Worm (Caenorhabditis elegans) whole organism, late embryonic: ENCODE measurements around the gene ard-1.

Experiments used
- C08G9.2 ChIP-seq: sonication (generic microtip); optimal IDR thresholded peaks from 2 replicates; lab custom pipeline; 2016; ENCODE audit warnings: mild to moderate bottlenecking, missing genetic modification characterization, moderate library complexity, missing compliant biosample characterization
- C38D4.7 ChIP-seq: fragments of 200-800 bp; sonication (Bioruptor generic); optimal IDR thresholded peaks from 2 replicates; lab custom pipeline; 2018; ENCODE audit warnings: mild to moderate bottlenecking, missing genetic modification characterization, moderate library complexity, missing compliant biosample characterization
- F13H6.1 ChIP-seq: sonication (generic microtip); optimal IDR thresholded peaks from 2 replicates; lab custom pipeline; 2016; ENCODE audit warnings: missing genetic modification characterization, missing compliant biosample characterization
- K09A11.1 ChIP-seq: sonication (generic microtip); optimal IDR thresholded peaks from 2 replicates; lab custom pipeline; 2017; ENCODE audit warnings: antibody characterized with exemption, mild to moderate bottlenecking, missing genetic modification characterization, missing compliant biosample characterization; ENCODE audit not compliant: insufficient read depth
- T23F11.4 ChIP-seq: fragments of 200-800 bp; sonication (Bioruptor generic); optimal IDR thresholded peaks from 2 replicates; lab custom pipeline; 2018; ENCODE audit warnings: mild to moderate bottlenecking, missing genetic modification characterization, missing compliant biosample characterization
- Y22D7AL.16 ChIP-seq: sonication (generic microtip); optimal IDR thresholded peaks from 2 replicates; lab custom pipeline; 2016; ENCODE audit warnings: missing genetic modification characterization, missing compliant biosample characterization
- ahr-1 ChIP-seq: sonication (generic microtip); optimal IDR thresholded peaks from 2 replicates; lab custom pipeline; 2016; ENCODE audit warnings: missing genetic modification characterization, missing compliant biosample characterization
- ceh-18 ChIP-seq: sonication (generic microtip); optimal IDR thresholded peaks from 2 replicates; lab custom pipeline; 2016; ENCODE audit warnings: missing genetic modification characterization, missing compliant biosample characterization
- ceh-19 ChIP-seq: fragments of 200-800 bp; sonication (Bioruptor generic); optimal IDR thresholded peaks from 2 replicates; lab custom pipeline; 2018; ENCODE audit warnings: mild to moderate bottlenecking, missing genetic modification characterization, missing compliant biosample characterization
- ceh-22 ChIP-seq: sonication (generic microtip); optimal IDR thresholded peaks from 2 replicates; lab custom pipeline; 2017; ENCODE audit warnings: missing biosample characterization, missing genetic modification characterization
- ceh-31 ChIP-seq: sonication (generic microtip); optimal IDR thresholded peaks from 2 replicates; lab custom pipeline; 2016; ENCODE audit warnings: missing genetic modification characterization, missing compliant biosample characterization
- ceh-34 ChIP-seq: sonication (generic microtip); optimal IDR thresholded peaks from 2 replicates; lab custom pipeline; 2016; ENCODE audit warnings: mild to moderate bottlenecking, missing genetic modification characterization, missing compliant biosample characterization
- ceh-48 ChIP-seq: sonication (generic microtip); optimal IDR thresholded peaks from 2 replicates; lab custom pipeline; 2016; ENCODE audit warnings: missing genetic modification characterization, inconsistent platforms, missing compliant biosample characterization
- ceh-6 ChIP-seq: fragments of 200-800 bp; sonication (Bioruptor generic); optimal IDR thresholded peaks from 2 replicates; lab custom pipeline; 2018; ENCODE audit warnings: mild to moderate bottlenecking, missing genetic modification characterization, missing compliant biosample characterization
- ceh-9 ChIP-seq: sonication (generic microtip); optimal IDR thresholded peaks from 2 replicates; lab custom pipeline; 2016; ENCODE audit warnings: mild to moderate bottlenecking, missing genetic modification characterization, inconsistent platforms, missing compliant biosample characterization
- che-1 ChIP-seq: sonication (generic microtip); optimal IDR thresholded peaks from 2 replicates; lab custom pipeline; 2016; ENCODE audit warnings: mild to moderate bottlenecking, missing genetic modification characterization, missing compliant biosample characterization
- dmd-4 ChIP-seq: sonication (generic microtip); optimal IDR thresholded peaks from 2 replicates; lab custom pipeline; 2016; ENCODE audit warnings: borderline replicate concordance, missing genetic modification characterization, missing compliant biosample characterization
- elt-4 ChIP-seq: sonication (generic microtip); optimal IDR thresholded peaks from 2 replicates; lab custom pipeline; 2016; ENCODE audit warnings: missing genetic modification characterization, missing compliant biosample characterization
- ets-4 ChIP-seq: sonication (generic microtip); optimal IDR thresholded peaks from 2 replicates; lab custom pipeline; 2016; ENCODE audit warnings: missing genetic modification characterization, missing compliant biosample characterization
- fax-1 ChIP-seq: sonication (generic microtip); optimal IDR thresholded peaks from 2 replicates; lab custom pipeline; 2016; ENCODE audit warnings: missing genotype, missing genetic modification characterization, missing compliant biosample characterization
- fkh-10 ChIP-seq: fragments of 150-350 bp; optimal IDR thresholded peaks from 2 replicates; lab custom pipeline; 2014; ENCODE audit warnings: missing biosample characterization, missing genetic modification reagents, missing genetic modification characterization
- fkh-6 ChIP-seq: sonication (generic microtip); optimal IDR thresholded peaks from 2 replicates; lab custom pipeline; 2016; ENCODE audit warnings: missing genetic modification characterization, missing compliant biosample characterization
- hlh-15 ChIP-seq: sonication (generic microtip); optimal IDR thresholded peaks from 2 replicates; lab custom pipeline; 2016; ENCODE audit warnings: missing genetic modification characterization, missing compliant biosample characterization
- hlh-30 ChIP-seq: sonication (generic microtip); optimal IDR thresholded peaks from 2 replicates; lab custom pipeline; 2017; ENCODE audit warnings: antibody characterized with exemption, missing genetic modification characterization, missing compliant biosample characterization; ENCODE audit not compliant: insufficient read depth
- hlh-6 ChIP-seq: sonication (generic microtip); optimal IDR thresholded peaks from 2 replicates; lab custom pipeline; 2016; ENCODE audit warnings: missing genotype, missing genetic modification characterization, missing compliant biosample characterization
- lim-6 ChIP-seq: sonication (generic microtip); optimal IDR thresholded peaks from 2 replicates; lab custom pipeline; 2016; ENCODE audit warnings: missing genetic modification characterization, missing compliant biosample characterization
- mec-3 ChIP-seq: sonication (generic microtip); optimal IDR thresholded peaks from 2 replicates; lab custom pipeline; 2016; ENCODE audit warnings: borderline replicate concordance, missing genetic modification characterization, missing compliant biosample characterization
- nhr-11 ChIP-seq: fragments of 150-350 bp; optimal IDR thresholded peaks from 2 replicates; lab custom pipeline; 2014; ENCODE audit warnings: missing biosample characterization, missing genetic modification characterization
- nhr-232 ChIP-seq: sonication (generic microtip); optimal IDR thresholded peaks from 2 replicates; lab custom pipeline; 2016; ENCODE audit warnings: missing genetic modification characterization, missing compliant biosample characterization
- pat-9 ChIP-seq: fragments of 200-800 bp; sonication (Bioruptor generic); optimal IDR thresholded peaks from 2 replicates; lab custom pipeline; 2018; ENCODE audit warnings: mild to moderate bottlenecking, missing genetic modification characterization, moderate library complexity, missing compliant biosample characterization
- pha-2 ChIP-seq: sonication (generic microtip); optimal IDR thresholded peaks from 2 replicates; lab custom pipeline; 2017; ENCODE audit warnings: mild to moderate bottlenecking, missing genetic modification characterization, missing compliant biosample characterization
- pqm-1 ChIP-seq: sonication (generic microtip); optimal IDR thresholded peaks from 2 replicates; lab custom pipeline; 2016; ENCODE audit warnings: missing genetic modification characterization, missing compliant biosample characterization
- pros-1 ChIP-seq: fragments of 150-350 bp; optimal IDR thresholded peaks from 2 replicates; lab custom pipeline; 2014; ENCODE audit warnings: missing biosample characterization, missing genetic modification reagents, missing genetic modification characterization
- sox-2 ChIP-seq: fragments of 200-800 bp; sonication (Bioruptor generic); IDR thresholded peaks from 2 replicates; pipeline ENCODE4 v1.3.6; 2022; ENCODE audit warnings: missing genetic modification reagents, missing genetic modification characterization, missing compliant biosample characterization
- sox-4 ChIP-seq: sonication (generic microtip); optimal IDR thresholded peaks from 2 replicates; lab custom pipeline; 2017; ENCODE audit warnings: mild to moderate bottlenecking, missing genetic modification characterization, inconsistent platforms, missing compliant biosample characterization
- tbx-2 ChIP-seq: sonication (generic microtip); optimal IDR thresholded peaks from 2 replicates; lab custom pipeline; 2016; ENCODE audit warnings: missing genetic modification characterization, missing compliant biosample characterization
- tbx-7 ChIP-seq: sonication (generic microtip); optimal IDR thresholded peaks from 2 replicates; lab custom pipeline; 2016; ENCODE audit warnings: missing genotype, missing genetic modification characterization, missing compliant biosample characterization
- unc-3 ChIP-seq, 2 experiments: fragments of 200-800 bp in 1 of 2; sonication (Bioruptor generic) in 1 of 2; sonication (generic microtip) in 1 of 2; conservative IDR thresholded peaks in 1 of 2; optimal IDR thresholded peaks in 1 of 2; 2 replicates each; pipeline versions ENCODE4 v1.3.6 to Lab custom; 2016 to 2022; ENCODE audit warnings: missing compliant biosample characterization in 2 of 2, missing genetic modification characterization in 2 of 2, missing genetic modification reagents in 1 of 2
- zip-5 ChIP-seq: sonication (generic microtip); optimal IDR thresholded peaks from 2 replicates; lab custom pipeline; 2016; ENCODE audit warnings: missing genetic modification characterization, missing compliant biosample characterization

The ard-1 gene

DNA sequence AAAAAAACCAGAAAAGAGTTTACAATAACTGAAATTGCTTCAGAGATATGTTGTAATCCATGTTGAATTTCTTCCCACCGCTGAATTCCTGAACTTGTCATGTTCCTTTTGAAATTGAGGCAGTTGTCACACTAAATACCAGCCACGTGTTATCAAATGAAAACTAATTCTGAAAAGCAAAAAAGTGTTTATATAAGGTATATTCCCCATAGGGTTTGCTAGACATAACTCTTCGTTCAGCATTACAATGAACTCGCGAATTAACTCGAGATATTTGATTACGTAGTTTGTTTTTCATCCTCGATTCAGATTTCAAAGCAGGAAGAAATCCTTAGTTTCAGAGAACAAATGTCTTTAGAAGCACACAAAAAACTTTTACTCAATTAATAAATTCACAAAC is 30.8 kb upstream of the ard-1 start, which contains the start of gene str-3:
TSS of gene str-3 (minus strand) at position 101 of the 400 bp plus-strand sequence.
- TF ChIP-seq pqm-1 (tag; lab: Kevin White, UChicago) (no peak), pha-2 (no peak), nhr-232 (tag; lab: Kevin White, UChicago) (no peak), ceh-22 (tag; lab: Kevin White, UChicago) (no peak), K09A11.1 (tag; lab: Kevin White, UChicago) (no peak), hlh-15 (tag; lab: Kevin White, UChicago) (no peak), ceh-9 (tag; lab: Kevin White, UChicago) (no peak), ceh-34 (tag; lab: Kevin White, UChicago) (no peak), F13H6.1 (no peak), fkh-10 (GFP tag; lab: Kevin White, UChicago) (no peak), ceh-6 (GFP tag; lab: Kevin White, UChicago) (no peak), sox-4 (tag; lab: Kevin White, UChicago) (no peak), ceh-31 (tag; lab: Kevin White, UChicago) (no peak), pros-1 (tag; lab: Kevin White, UChicago) (no peak)

- no peak for TF ChIP-seq fax-1 (tag; lab: Kevin White, UChicago)
- TF ChIP-seq C08G9.2 (tag; lab: Kevin White, UChicago), result no peak
- no peak for TF ChIP-seq tbx-2 (tag; lab: Kevin White, UChicago)
- TF ChIP-seq ceh-18 (tag; lab: Kevin White, UChicago), result no peak
- no peak for TF ChIP-seq elt-4 (tag; lab: Kevin White, UChicago)
- TF ChIP-seq tbx-7, result no peak
- TF ChIP-seq K09A11.1 (tag; lab: Kevin White, UChicago), result no peak
- TF ChIP-seq hlh-30 (tag; lab: Kevin White, UChicago), result no peak
- no peak for TF ChIP-seq zip-5 (tag; lab: Kevin White, UChicago)
- TF ChIP-seq fkh-10 (GFP tag; lab: Kevin White, UChicago), result no peak
- TF ChIP-seq Y22D7AL.16 (tag; lab: Kevin White, UChicago), result no peak
- TF ChIP-seq fkh-6 (tag; lab: Kevin White, UChicago), result no peak
- no peak for TF ChIP-seq nhr-11 (tag; lab: Kevin White, UChicago)
- no peak for TF ChIP-seq pqm-1 (tag; lab: Kevin White, UChicago)
- no peak for TF ChIP-seq sox-2 (GFP tag; lab: Robert Waterston, UW)
- TF ChIP-seq ceh-22 (tag; lab: Kevin White, UChicago), result no peak
- no peak for TF ChIP-seq ceh-19
- TF ChIP-seq ceh-48, result no peak
- no peak for TF ChIP-seq unc-3 (GFP tag; conservative IDR thresholded peaks at IDR 0.05; lab: Robert Waterston, UW)
- TF ChIP-seq unc-3 (tag; optimal IDR thresholded peaks at IDR 0.05; lab: Kevin White, UChicago), result no peak
Measured at ce11 chrIV:11101383-11101782, 29.7 kb upstream of the ard-1 start, which contains the start of gene srlf-18. srlf-18 (minus strand) TSS chrIV:11101483.

DNA sequence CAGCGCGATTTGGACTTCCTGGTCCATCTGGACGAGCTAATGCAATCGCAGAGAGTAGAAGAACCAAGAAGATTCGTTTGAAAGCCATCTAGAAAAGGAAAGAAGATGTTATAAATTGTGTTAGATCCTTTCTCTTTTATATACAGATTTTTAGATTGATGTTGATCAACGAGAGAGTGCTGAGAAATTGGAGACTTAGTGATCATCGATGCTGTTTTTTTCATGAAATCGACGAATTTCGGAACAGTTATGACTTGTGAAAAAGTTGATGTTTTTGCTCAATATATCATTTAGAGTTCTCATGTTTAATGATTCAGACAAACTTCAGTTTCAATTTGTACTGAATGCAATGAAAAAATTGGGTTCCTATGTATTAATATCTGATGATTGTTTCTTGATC is 28.5 kb upstream of the ard-1 start, which contains the start of gene srlf-17:
TSS of gene srlf-17 (minus strand) at position 101 of the 400 bp plus-strand sequence.
- no peak for TF ChIP-seq pat-9 (tag; lab: Kevin White, UChicago)
- TF ChIP-seq ceh-18 (tag; lab: Kevin White, UChicago), result no peak
- TF ChIP-seq dmd-4, result no peak
- no peak for TF ChIP-seq ahr-1 (tag; lab: Kevin White, UChicago)
- no peak for TF ChIP-seq mec-3 (tag; lab: Kevin White, UChicago)
- TF ChIP-seq C38D4.7 (GFP tag; lab: Kevin White, UChicago), result no peak
- no peak for TF ChIP-seq ets-4 (tag; lab: Kevin White, UChicago)
- no peak for TF ChIP-seq T23F11.4 (GFP tag; lab: Kevin White, UChicago)
- TF ChIP-seq hlh-6 (tag; lab: Kevin White, UChicago), result no peak
- TF ChIP-seq elt-4 (tag; lab: Kevin White, UChicago), result no peak
- TF ChIP-seq lim-6, result no peak
- no peak for TF ChIP-seq che-1 (tag; lab: Kevin White, UChicago)
- TF ChIP-seq ceh-9 (tag; lab: Kevin White, UChicago), result no peak
- no peak for TF ChIP-seq hlh-30 (tag; lab: Kevin White, UChicago)
- TF ChIP-seq fax-1 (tag; lab: Kevin White, UChicago), result no peak
